Worm (Caenorhabditis elegans): ENCODE data around the gene nos-3.
"Not testable (repeated sequence)": the region's sequence is repeated elsewhere in the genome, so short reads cannot be mapped to it uniquely, and the experiment has no call there.

ce11 chrII:9718631-9719252, 27.4 kb upstream of the nos-3 start, which contains the start of gene Y53C12A.11:
- TF ChIP-seq lir-3 (tag; optimal IDR thresholded peaks at IDR 0.05); ceh-44 (GFP tag; IDR thresholded peaks at IDR 0.05); spr-3 (GFP tag; optimal IDR thresholded peaks at IDR 0.05); pha-4 (GFP tag; IDR thresholded peaks at IDR 0.05); pha-4 (tag; optimal IDR thresholded peaks at IDR 0.05); ztf-7 (tag; optimal IDR thresholded peaks at IDR 0.05); daf-16 (GFP tag; optimal IDR thresholded peaks at IDR 0.05); daf-16 (tag; optimal IDR thresholded peaks at IDR 0.05); duxl-1 (tag; optimal IDR thresholded peaks at IDR 0.05; ENCODE audit: poor library complexity); ZK546.5 (tag; optimal IDR thresholded peaks at IDR 0.05); tra-1 (GFP tag; IDR thresholded peaks at IDR 0.05); nhr-237 (tag; optimal IDR thresholded peaks at IDR 0.05); egl-27 (tag; optimal IDR thresholded peaks at IDR 0.05); ces-1 (GFP tag; optimal IDR thresholded peaks at IDR 0.05); R02D3.7 (tag; optimal IDR thresholded peaks at IDR 0.05); ama-1 (optimal IDR thresholded peaks at IDR 0.05): not testable (repeated sequence)
